Fruit fly (Drosophila melanogaster) whole organism: ENCODE measurements around the gene CG32270.

ENCODE experiments used
- EcR ChIP-seq, 2 experiments: fragments of >200 bp; optimal IDR thresholded peaks; 2 replicates each; lab custom pipeline; 2017; ENCODE audit warnings: missing biosample characterization in 2 of 2, missing genetic modification characterization in 2 of 2, missing genetic modification reagents in 2 of 2
- pan ChIP-seq: fragments of >200 bp; optimal IDR thresholded peaks from 2 replicates; lab custom pipeline; 2017
- psq ChIP-seq: fragments of >200 bp; optimal IDR thresholded peaks from 2 replicates; lab custom pipeline; 2017

DNA sequence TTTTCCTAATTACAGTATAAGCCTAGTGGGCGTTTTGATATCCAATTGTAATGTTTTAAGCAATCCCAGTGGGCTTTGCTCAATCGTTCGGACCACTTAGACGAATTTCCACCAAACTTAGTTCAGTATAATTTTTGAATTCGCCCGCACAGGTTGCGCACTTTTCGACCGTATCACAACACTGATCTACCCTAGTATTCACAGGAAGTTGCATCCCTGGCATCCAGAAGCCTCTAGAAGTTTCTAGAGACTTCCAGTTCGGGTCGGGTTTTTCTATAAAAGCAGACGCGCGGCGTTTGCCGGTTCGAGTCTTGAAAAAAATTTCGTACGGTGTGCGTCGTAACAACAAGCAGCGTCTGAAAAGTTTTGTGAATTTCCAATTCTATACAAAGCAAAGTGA, 15.9 kb downstream of the CG32270 start, which contains the start of gene Hsp83:
- TF ChIP-seq pan (lab: Kevin White, UChicago) (no peak), psq (lab: Kevin White, UChicago) (no peak), EcR (GFP tag; optimal IDR thresholded peaks at IDR 0.05; lab: Kevin White, UChicago) (no peak)
